Worm (Caenorhabditis elegans): ENCODE data around the gene dlc-4.

Gene dlc-4

ce11 chrIV:16403283-16403682, 39.8 kb upstream of the dlc-4 start:
- TF ChIP-seq nhr-237 (tag; optimal IDR thresholded peaks at IDR 0.05) (no peak), mdl-1 (tag; optimal IDR thresholded peaks at IDR 0.05) (no peak), mbf-1 (tag; optimal IDR thresholded peaks at IDR 0.05) (no peak), ztf-4 (tag; optimal IDR thresholded peaks at IDR 0.05) (no peak), nhr-23 (tag; optimal IDR thresholded peaks at IDR 0.05) (no peak), nhr-11 (tag; optimal IDR thresholded peaks at IDR 0.05) (no peak), unc-62 (GFP tag; optimal IDR thresholded peaks at IDR 0.05) (no peak), lin-11 (tag; optimal IDR thresholded peaks at IDR 0.05) (no peak), C34F6.9 (tag; optimal IDR thresholded peaks at IDR 0.05) (no peak), F13H6.1 (tag; optimal IDR thresholded peaks at IDR 0.05) (no peak), ztf-11 (tag; optimal IDR thresholded peaks at IDR 0.05) (no peak), sma-9 (GFP tag; optimal IDR thresholded peaks at IDR 0.05) (no peak), sma-9 (tag; optimal IDR thresholded peaks at IDR 0.05) (no peak)

ce11 chrIV:16407800-16408199, 35.3 kb upstream of the dlc-4 start:
- TF ChIP-seq dmd-4 (tag; optimal IDR thresholded peaks at IDR 0.05) (no peak), unc-55 (GFP tag; optimal IDR thresholded peaks at IDR 0.05) (no peak), R02D3.7 (tag; optimal IDR thresholded peaks at IDR 0.05) (no peak), nhr-23 (tag; optimal IDR thresholded peaks at IDR 0.05) (no peak), zag-1 (tag; optimal IDR thresholded peaks at IDR 0.05) (no peak), nhr-77 (tag; optimal IDR thresholded peaks at IDR 0.05) (no peak), skn-1 (tag; optimal IDR thresholded peaks at IDR 0.05) (no peak), mdl-1 (tag; optimal IDR thresholded peaks at IDR 0.05) (no peak), sem-4 (tag; optimal IDR thresholded peaks at IDR 0.05) (no peak)

- no peak for TF ChIP-seq ztf-4 (tag; optimal IDR thresholded peaks at IDR 0.05)
- TF ChIP-seq nhr-25 (tag; optimal IDR thresholded peaks at IDR 0.05) = no peak
- no peak for TF ChIP-seq ZK546.5 (tag; optimal IDR thresholded peaks at IDR 0.05)
- TF ChIP-seq unc-39 (tag; optimal IDR thresholded peaks at IDR 0.05) = no peak
Observed at ce11 chrIV:16410078-16410636, 32.9 kb upstream of the dlc-4 start.

- TF ChIP-seq ceh-82 (tag; optimal IDR thresholded peaks at IDR 0.05) (no peak), F13H6.1 (tag; optimal IDR thresholded peaks at IDR 0.05) (no peak), nhr-12 (tag; optimal IDR thresholded peaks at IDR 0.05) (no peak), dmd-4 (tag; optimal IDR thresholded peaks at IDR 0.05) (no peak), ama-1 (optimal IDR thresholded peaks at IDR 0.05) (no peak), sma-9 (GFP tag; optimal IDR thresholded peaks at IDR 0.05) (no peak), sma-9 (tag; optimal IDR thresholded peaks at IDR 0.05) (no peak), unc-62 (GFP tag; optimal IDR thresholded peaks at IDR 0.05) (no peak), sem-4 (tag; optimal IDR thresholded peaks at IDR 0.05) (no peak), nhr-6 (tag; optimal IDR thresholded peaks at IDR 0.05) (no peak), lin-39 (tag; optimal IDR thresholded peaks at IDR 0.05) (no peak)
Observed at ce11 chrIV:16411713-16412112, 31.4 kb upstream of the dlc-4 start, which contains the start of gene Y65A5A.2. Gene Y65A5A.2, plus strand, starts transcription at chrIV:16412020.

ce11 chrIV:16415100-16415973, 27.7 kb upstream of the dlc-4 start:
- no peak for TF ChIP-seq nhr-237 (tag; optimal IDR thresholded peaks at IDR 0.05)
- TF ChIP-seq nhr-21 (tag; optimal IDR thresholded peaks at IDR 0.05) = peak; percentile 39
- TF ChIP-seq ceh-16 (tag; optimal IDR thresholded peaks at IDR 0.05) = no peak
- TF ChIP-seq mdl-1 (tag; optimal IDR thresholded peaks at IDR 0.05) = no peak
- TF ChIP-seq Y55F3AM.14 (GFP tag; optimal IDR thresholded peaks at IDR 0.05) = peak; percentile 17
- TF ChIP-seq ZK546.5 (tag; optimal IDR thresholded peaks at IDR 0.05) = no peak
- peak; percentile 96 for TF ChIP-seq gmeb-1 (tag; optimal IDR thresholded peaks at IDR 0.05)
- peak; percentile 70 for TF ChIP-seq lin-13 (GFP tag; optimal IDR thresholded peaks at IDR 0.05)
- no peak for TF ChIP-seq lin-39 (tag; optimal IDR thresholded peaks at IDR 0.05)
- TF ChIP-seq ztf-1 (GFP tag; conservative IDR thresholded peaks at IDR 0.05) = 0 out of 2 replicates have a peak, but pooled peaks have one; percentile 71
- TF ChIP-seq lsy-2 (tag; optimal IDR thresholded peaks at IDR 0.05) = peak; percentile 68 to 83
- TF ChIP-seq nhr-12 (tag; optimal IDR thresholded peaks at IDR 0.05) = no peak
- peak; percentile 65 for TF ChIP-seq C34F6.9 (tag; optimal IDR thresholded peaks at IDR 0.05)
- peak; percentile 8 for TF ChIP-seq sem-4 (tag; optimal IDR thresholded peaks at IDR 0.05)
- no peak for TF ChIP-seq elt-3 (tag; optimal IDR thresholded peaks at IDR 0.05)
- peak; percentile 7 for TF ChIP-seq mab-5 (tag; optimal IDR thresholded peaks at IDR 0.05)
- TF ChIP-seq nhr-25 (tag; optimal IDR thresholded peaks at IDR 0.05) = peak; percentile 59
- peak; percentile 80 for TF ChIP-seq F13H6.1 (tag; optimal IDR thresholded peaks at IDR 0.05)
- peak; percentile 5 for TF ChIP-seq egl-27 (tag; optimal IDR thresholded peaks at IDR 0.05)
- no peak for TF ChIP-seq ama-1 (optimal IDR thresholded peaks at IDR 0.05)
- no peak for TF ChIP-seq unc-39 (tag; optimal IDR thresholded peaks at IDR 0.05)
- peak; percentile 76 for TF ChIP-seq unc-55 (GFP tag; optimal IDR thresholded peaks at IDR 0.05)
- peak; percentile 45 for TF ChIP-seq snpc-4 (tag; optimal IDR thresholded peaks at IDR 0.05)
- TF ChIP-seq mbf-1 (tag; optimal IDR thresholded peaks at IDR 0.05) = no peak
- TF ChIP-seq sma-3 (GFP tag; optimal IDR thresholded peaks at IDR 0.05) = peak; percentile 86
- peak; percentile 23 for TF ChIP-seq nhr-6 (tag; optimal IDR thresholded peaks at IDR 0.05)
- no peak for TF ChIP-seq R02D3.7 (tag; optimal IDR thresholded peaks at IDR 0.05)
- TF ChIP-seq sma-9 (GFP tag; optimal IDR thresholded peaks at IDR 0.05) = peak; percentile 92
- TF ChIP-seq sma-9 (tag; optimal IDR thresholded peaks at IDR 0.05) = no peak
- peak; percentile 40 for TF ChIP-seq crh-2 (tag; optimal IDR thresholded peaks at IDR 0.05)

All from whole organism, L2 larva.